Worm (Caenorhabditis elegans) whole organism, L3 larva: ENCODE results near the gene atg-16.2.

Source experiments
- daf-12 ChIP-seq: fragments of 150-350 bp; optimal IDR thresholded peaks from 2 replicates; lab custom pipeline; 2014; ENCODE audit warnings: missing biosample characterization, missing genetic modification reagents, missing genetic modification characterization
- egl-5 ChIP-seq: fragments of 150-350 bp; optimal IDR thresholded peaks from 2 replicates; lab custom pipeline; 2017; ENCODE audit warnings: missing biosample characterization, missing genetic modification reagents, missing genetic modification characterization, inconsistent platforms
- fos-1 ChIP-seq: fragments of 150-350 bp; optimal IDR thresholded peaks from 2 replicates; lab custom pipeline; 2014; ENCODE audit warnings: missing biosample characterization, missing genetic modification characterization
- jun-1 ChIP-seq: fragments of 150-350 bp; optimal IDR thresholded peaks from 2 replicates; lab custom pipeline; 2014; ENCODE audit warnings: missing biosample characterization, missing genetic modification reagents, missing genetic modification characterization
- lin-39 ChIP-seq: fragments of 150-350 bp; optimal IDR thresholded peaks from 2 replicates; lab custom pipeline; 2018; ENCODE audit warnings: missing biosample characterization, missing genetic modification reagents, missing genetic modification characterization
- nfya-1 ChIP-seq: sonication (generic microtip); optimal IDR thresholded peaks from 2 replicates; lab custom pipeline; 2017; ENCODE audit warnings: missing genetic modification characterization, mild to moderate bottlenecking, missing compliant biosample characterization, antibody characterized with exemption, moderate library complexity; ENCODE audit not compliant: insufficient read depth
- nhr-76 ChIP-seq: fragments of 150-350 bp; sonication (generic microtip); optimal IDR thresholded peaks from 5 replicates; lab custom pipeline; 2014; ENCODE audit warnings: missing biosample characterization, missing genetic modification characterization
- snpc-4 ChIP-seq: fragments of 150-350 bp; optimal IDR thresholded peaks from 2 replicates; lab custom pipeline; 2014; ENCODE audit warnings: missing biosample characterization, missing genetic modification characterization
- unc-62 ChIP-seq: fragments of 150-350 bp; sonication (generic microtip); optimal IDR thresholded peaks from 4 replicates; lab custom pipeline; 2014; ENCODE audit warnings: missing biosample characterization, missing genetic modification reagents, missing genetic modification characterization
- ztf-11 ChIP-seq: fragments of 150-350 bp; optimal IDR thresholded peaks from 2 replicates; lab custom pipeline; 2014; ENCODE audit warnings: missing biosample characterization, missing genetic modification characterization

- TF ChIP-seq fos-1 (tag; lab: Kevin White, UChicago) (no peak), ztf-11 (no peak), nhr-76 (tag; lab: Kevin White, UChicago) (no peak), lin-39 (tag; lab: Kevin White, UChicago) (no peak), snpc-4 (tag; lab: Kevin White, UChicago) (no peak), jun-1 (tag; lab: Kevin White, UChicago) (no peak), egl-5 (tag; lab: Kevin White, UChicago) (no peak), unc-62 (GFP tag; lab: Kevin White, UChicago) (no peak), nfya-1 (tag; lab: Kevin White, UChicago) (no peak), daf-12 (tag; lab: Kevin White, UChicago) (no peak)
Measured at ce11 chrII:6476655-6477054, 23.5 kb upstream of the atg-16.2 start, which contains the start of gene T28D9.4.
